Fruit fly (Drosophila melanogaster) whole organism, adult: ENCODE data around the gene GAPsec.

ENCODE experiments used
- CG11617 ChIP-seq: fragments of 200-800 bp; sonication (Bioruptor generic); optimal IDR thresholded peaks from 2 replicates; lab custom pipeline; 2017; ENCODE audit warnings: mild to moderate bottlenecking, missing biosample characterization, missing genetic modification reagents, missing genetic modification characterization
- CG7045 ChIP-seq: fragments of 200-800 bp; sonication (Bioruptor generic); optimal IDR thresholded peaks from 2 replicates; lab custom pipeline; 2017; ENCODE audit warnings: missing biosample characterization, mild to moderate bottlenecking, missing genetic modification characterization
- Hr96 ChIP-seq: fragments of 200-800 bp; sonication (Bioruptor generic); optimal IDR thresholded peaks from 2 replicates; lab custom pipeline; 2016; ENCODE audit warnings: missing biosample characterization, missing genetic modification characterization
- cic ChIP-seq: fragments of 200-800 bp; sonication (Bioruptor generic); optimal IDR thresholded peaks from 2 replicates; lab custom pipeline; 2017; ENCODE audit warnings: missing biosample characterization, mild to moderate bottlenecking, missing genetic modification characterization, moderate library complexity
- cnc ChIP-seq, 2 experiments: fragments of >200 bp; optimal IDR thresholded peaks; 2 replicates each; lab custom pipeline; 2017
- pad ChIP-seq: fragments of 200-800 bp; sonication (Bioruptor generic); optimal IDR thresholded peaks from 3 replicates; lab custom pipeline; 2017; ENCODE audit warnings: missing biosample characterization, missing genetic modification characterization, mild to moderate bottlenecking, moderate library complexity, missing genetic modification reagents
- tj ChIP-seq: fragments of 200-800 bp; sonication (Bioruptor generic); optimal IDR thresholded peaks from 3 replicates; lab custom pipeline; 2017; ENCODE audit warnings: missing biosample characterization, mild to moderate bottlenecking, missing genetic modification characterization, moderate library complexity

DNA sequence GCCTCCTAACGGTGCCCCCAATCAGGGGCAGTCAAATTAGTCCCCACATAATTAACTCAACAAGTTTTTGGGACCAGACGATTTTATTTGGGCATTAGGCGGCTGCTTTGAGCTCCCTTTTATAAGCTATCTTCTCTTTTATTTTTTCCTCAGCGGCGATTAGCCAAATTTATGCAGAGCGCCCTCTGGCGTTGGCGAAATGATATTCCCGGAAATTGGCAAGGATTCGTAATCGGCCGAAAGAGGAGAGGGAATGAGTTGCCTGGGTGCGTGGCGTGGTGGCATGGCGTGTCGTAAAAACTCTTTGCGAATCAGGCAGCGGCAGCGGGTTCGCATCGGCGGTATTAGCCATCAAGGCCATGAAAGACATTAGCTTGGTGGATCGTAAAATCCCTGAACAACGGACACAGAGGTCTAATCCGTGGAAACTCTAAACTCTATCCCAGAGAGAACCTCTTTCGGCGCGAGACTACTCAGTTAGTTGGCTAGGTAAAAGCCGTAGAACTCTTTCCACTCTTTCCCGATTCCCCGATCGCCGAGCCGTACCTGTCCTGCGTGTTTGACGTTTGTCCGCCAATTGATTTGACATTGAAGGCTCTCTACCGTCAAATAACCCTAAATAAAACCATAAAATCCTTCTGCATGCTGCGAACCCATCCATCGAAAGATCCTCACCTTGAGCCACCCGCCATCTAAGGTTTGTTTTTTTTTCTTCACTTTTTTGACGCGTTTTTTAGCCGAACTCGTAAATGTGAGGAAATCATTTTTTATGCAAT lies 46.3 kb upstream of the GAPsec start:
- TF ChIP-seq pad (GFP tag; lab: Kevin White, UChicago), result no peak
- no peak for TF ChIP-seq CG11617
- no peak for TF ChIP-seq cic
- TF ChIP-seq tj (GFP tag; lab: Kevin White, UChicago), result no peak
- no peak for TF ChIP-seq Hr96
- no peak for TF ChIP-seq cnc (optimal IDR thresholded peaks at IDR 0.05; lab: Kevin White, UChicago)
- no peak for TF ChIP-seq CG7045 (GFP tag; lab: Kevin White, UChicago)
